Fruit fly (Drosophila melanogaster) whole organism, prepupa: Measurements from ENCODE around the gene rdx.
A peak's percentile ranks its signal among the peaks of the same experiment; 100 is the strongest.

Experiments used
- Blimp-1 ChIP-seq: fragments of 200-800 bp; sonication (Bioruptor generic); optimal IDR thresholded peaks from 3 replicates; lab custom pipeline; 2017; ENCODE audit warnings: missing biosample characterization, missing genetic modification characterization, mild to moderate bottlenecking, moderate library complexity, missing genetic modification reagents
- CG10631 ChIP-seq: fragments of 200-800 bp; sonication (Bioruptor generic); optimal IDR thresholded peaks from 2 replicates; lab custom pipeline; 2016; ENCODE audit warnings: missing biosample characterization, missing genetic modification characterization
- CG10669 ChIP-seq: fragments of 200-800 bp; sonication (Bioruptor generic); optimal IDR thresholded peaks from 3 replicates; lab custom pipeline; 2018; ENCODE audit warnings: missing biosample characterization, mild to moderate bottlenecking, missing genetic modification characterization, moderate library complexity
- CG11294 ChIP-seq: fragments of 200-800 bp; sonication (Bioruptor generic); IDR thresholded peaks from 2 replicates; pipeline ENCODE4 v1.3.6; 2022; ENCODE audit warnings: missing biosample characterization, missing genetic modification characterization
- CG11762 ChIP-seq: fragments of 200-800 bp; sonication (Bioruptor generic); optimal IDR thresholded peaks from 3 replicates; lab custom pipeline; 2016; ENCODE audit warnings: missing biosample characterization, missing genetic modification characterization; ENCODE audit not compliant: insufficient read depth
- CG11902 ChIP-seq: fragments of 200-800 bp; sonication (Bioruptor generic); optimal IDR thresholded peaks from 3 replicates; lab custom pipeline; 2016; ENCODE audit warnings: missing biosample characterization, missing genetic modification characterization
- CG1621 ChIP-seq: fragments of 200-800 bp; sonication (Bioruptor generic); optimal IDR thresholded peaks from 3 replicates; lab custom pipeline; 2018; ENCODE audit warnings: missing biosample characterization, mild to moderate bottlenecking, missing genetic modification characterization
- CG16779 ChIP-seq: fragments of 200-800 bp; sonication (Bioruptor generic); optimal IDR thresholded peaks from 3 replicates; lab custom pipeline; 2017; ENCODE audit warnings: missing biosample characterization, mild to moderate bottlenecking, missing genetic modification characterization
- CG3032 ChIP-seq: fragments of 200-800 bp; optimal IDR thresholded peaks from 2 replicates; lab custom pipeline; 2019; ENCODE audit warnings: missing biosample characterization, mild to moderate bottlenecking, missing genetic modification characterization, moderate library complexity
- CG31627 ChIP-seq: fragments of 200-800 bp; sonication (Bioruptor generic); optimal IDR thresholded peaks from 3 replicates; lab custom pipeline; 2016; ENCODE audit warnings: missing biosample characterization, missing genetic modification characterization
- CG32006 ChIP-seq: fragments of 200-800 bp; sonication (Bioruptor generic); optimal IDR thresholded peaks from 3 replicates; lab custom pipeline; 2017; ENCODE audit warnings: missing biosample characterization, mild to moderate bottlenecking, missing genetic modification characterization
- CG34406 ChIP-seq: fragments of 200-800 bp; sonication (Bioruptor generic); optimal IDR thresholded peaks from 3 replicates; lab custom pipeline; 2016; ENCODE audit warnings: missing biosample characterization, missing genetic modification characterization
- CG3919 ChIP-seq: fragments of 200-800 bp; sonication (Bioruptor generic); optimal IDR thresholded peaks from 3 replicates; lab custom pipeline; 2016; ENCODE audit warnings: missing biosample characterization, missing genetic modification characterization
- CG6276 ChIP-seq: fragments of 200-800 bp; sonication (Bioruptor generic); optimal IDR thresholded peaks from 2 replicates; lab custom pipeline; 2017; ENCODE audit warnings: missing biosample characterization, mild to moderate bottlenecking, missing genetic modification characterization
- CG6792 ChIP-seq: fragments of 200-800 bp; sonication (Bioruptor generic); optimal IDR thresholded peaks from 3 replicates; lab custom pipeline; 2016; ENCODE audit warnings: missing biosample characterization, missing genetic modification characterization
- CG7368 ChIP-seq: fragments of 200-800 bp; sonication (Bioruptor generic); optimal IDR thresholded peaks from 3 replicates; lab custom pipeline; 2016; ENCODE audit warnings: missing biosample characterization, missing genetic modification characterization
- CG8319 ChIP-seq: fragments of 200-800 bp; sonication (Bioruptor generic); optimal IDR thresholded peaks from 3 replicates; lab custom pipeline; 2016; ENCODE audit warnings: missing biosample characterization, missing genetic modification characterization
- CG8632 ChIP-seq: fragments of 200-800 bp; sonication (Bioruptor generic); optimal IDR thresholded peaks from 3 replicates; lab custom pipeline; 2016; ENCODE audit warnings: missing biosample characterization, missing genetic modification characterization
- CG9139 ChIP-seq: fragments of 200-800 bp; sonication (Bioruptor generic); optimal IDR thresholded peaks from 3 replicates; lab custom pipeline; 2017; ENCODE audit warnings: missing biosample characterization, mild to moderate bottlenecking, missing genetic modification characterization
- Eip75B ChIP-seq: fragments of 200-800 bp; sonication (Bioruptor generic); optimal IDR thresholded peaks from 3 replicates; lab custom pipeline; 2016; ENCODE audit warnings: missing biosample characterization, missing genetic modification characterization
- Eip78C ChIP-seq: fragments of 200-800 bp; sonication (Bioruptor generic); peaks from one replicate; lab custom pipeline; 2016; ENCODE audit warnings: missing biosample characterization, missing genetic modification characterization
- Eip93F ChIP-seq: fragments of 200-800 bp; sonication (Bioruptor generic); optimal IDR thresholded peaks from 2 replicates; lab custom pipeline; 2016; ENCODE audit warnings: missing biosample characterization, mild to moderate bottlenecking, missing genetic modification characterization
- Ets96B ChIP-seq: fragments of 200-800 bp; optimal IDR thresholded peaks from 2 replicates; lab custom pipeline; 2019; ENCODE audit warnings: missing biosample characterization, mild to moderate bottlenecking, missing genetic modification characterization, moderate library complexity
- Gug ChIP-seq: fragments of 200-800 bp; sonication (Bioruptor generic); IDR thresholded peaks from 2 replicates; pipeline ENCODE4 v1.3.6; 2022; ENCODE audit warnings: missing biosample characterization, missing genetic modification characterization
- Hr38 ChIP-seq: sonication (Bioruptor generic); optimal IDR thresholded peaks from 2 replicates; lab custom pipeline; 2016; ENCODE audit warnings: missing biosample characterization, missing genetic modification characterization
- Hr4 ChIP-seq: fragments of 200-800 bp; sonication (Bioruptor generic); optimal IDR thresholded peaks from 3 replicates; lab custom pipeline; 2016; ENCODE audit warnings: missing biosample characterization, missing genetic modification characterization
- Met ChIP-seq: fragments of 200-800 bp; sonication (Bioruptor generic); optimal IDR thresholded peaks from 3 replicates; lab custom pipeline; 2016; ENCODE audit warnings: missing biosample characterization, missing genetic modification characterization
- OdsH ChIP-seq: fragments of 200-800 bp; sonication (Bioruptor generic); optimal IDR thresholded peaks from 3 replicates; lab custom pipeline; 2016; ENCODE audit warnings: missing biosample characterization, missing genetic modification characterization
- Smox ChIP-seq: fragments of 200-800 bp; sonication (Bioruptor generic); optimal IDR thresholded peaks from 3 replicates; lab custom pipeline; 2016; ENCODE audit warnings: missing biosample characterization, missing genetic modification characterization
- Sox102F ChIP-seq: fragments of 200-800 bp; sonication (Bioruptor generic); optimal IDR thresholded peaks from 2 replicates; lab custom pipeline; 2016; ENCODE audit warnings: missing biosample characterization, mild to moderate bottlenecking, missing genetic modification characterization
- Sox14 ChIP-seq: fragments of 200-800 bp; sonication (Bioruptor generic); optimal IDR thresholded peaks from 3 replicates; lab custom pipeline; 2016; ENCODE audit warnings: missing biosample characterization, missing genetic modification characterization
- Sox15 ChIP-seq: fragments of 200-800 bp; sonication (Bioruptor generic); optimal IDR thresholded peaks from 3 replicates; lab custom pipeline; 2016; ENCODE audit warnings: missing biosample characterization, missing genetic modification characterization
- achi ChIP-seq: fragments of 200-800 bp; sonication (Bioruptor generic); optimal IDR thresholded peaks from 3 replicates; lab custom pipeline; 2016; ENCODE audit warnings: missing biosample characterization, missing genetic modification characterization
- acj6 ChIP-seq: fragments of 200-800 bp; sonication (Bioruptor generic); optimal IDR thresholded peaks from 3 replicates; lab custom pipeline; 2016; ENCODE audit warnings: missing biosample characterization, missing genetic modification characterization
- dac ChIP-seq: fragments of 200-800 bp; sonication (Bioruptor generic); optimal IDR thresholded peaks from 2 replicates; lab custom pipeline; 2017; ENCODE audit warnings: missing biosample characterization, mild to moderate bottlenecking, missing genetic modification characterization
- dsx ChIP-seq: fragments of 200-800 bp; optimal IDR thresholded peaks from 3 replicates; lab custom pipeline; 2019; ENCODE audit warnings: missing biosample characterization, mild to moderate bottlenecking, missing genetic modification characterization, moderate library complexity; ENCODE audit not compliant: poor library complexity, severe bottlenecking
- eg ChIP-seq: fragments of 200-800 bp; sonication (Bioruptor generic); IDR thresholded peaks from 3 replicates; pipeline ENCODE4 v1.3.6; 2022; ENCODE audit warnings: missing biosample characterization, missing genetic modification characterization
- fd59A ChIP-seq: fragments of 200-800 bp; sonication (Bioruptor generic); optimal IDR thresholded peaks from 2 replicates; lab custom pipeline; 2017; ENCODE audit warnings: missing biosample characterization, mild to moderate bottlenecking, missing genetic modification characterization, missing genetic modification reagents
- fkh ChIP-seq: fragments of 200-800 bp; sonication (Bioruptor generic); optimal IDR thresholded peaks from 3 replicates; lab custom pipeline; 2017; ENCODE audit warnings: missing biosample characterization, mild to moderate bottlenecking, missing genetic modification characterization, moderate library complexity
- net ChIP-seq: fragments of 200-800 bp; sonication (Bioruptor generic); optimal IDR thresholded peaks from 3 replicates; lab custom pipeline; 2016; ENCODE audit warnings: missing biosample characterization, missing genetic modification characterization
- pdm3 ChIP-seq: fragments of 200-800 bp; sonication (Bioruptor generic); optimal IDR thresholded peaks from 3 replicates; lab custom pipeline; 2016; ENCODE audit warnings: missing biosample characterization, missing genetic modification characterization
- spab ChIP-seq: fragments of 200-800 bp; sonication (Bioruptor generic); optimal IDR thresholded peaks from 2 replicates; lab custom pipeline; 2017; ENCODE audit warnings: missing biosample characterization, mild to moderate bottlenecking, missing genetic modification characterization, missing genetic modification reagents
- ss ChIP-seq, 2 experiments: fragments of 200-800 bp; sonication (Bioruptor generic); optimal IDR thresholded peaks; 2 replicates in 1 of 2; 3 replicates in 1 of 2; lab custom pipeline; 2017 to 2018; ENCODE audit warnings: mild to moderate bottlenecking in 2 of 2, missing biosample characterization in 2 of 2, missing genetic modification characterization in 2 of 2, moderate library complexity in 1 of 2
- vri ChIP-seq: fragments of 200-800 bp; sonication (Bioruptor generic); optimal IDR thresholded peaks from 3 replicates; lab custom pipeline; 2016; ENCODE audit warnings: missing biosample characterization, mild to moderate bottlenecking, missing genetic modification characterization

Gene rdx

DNA sequence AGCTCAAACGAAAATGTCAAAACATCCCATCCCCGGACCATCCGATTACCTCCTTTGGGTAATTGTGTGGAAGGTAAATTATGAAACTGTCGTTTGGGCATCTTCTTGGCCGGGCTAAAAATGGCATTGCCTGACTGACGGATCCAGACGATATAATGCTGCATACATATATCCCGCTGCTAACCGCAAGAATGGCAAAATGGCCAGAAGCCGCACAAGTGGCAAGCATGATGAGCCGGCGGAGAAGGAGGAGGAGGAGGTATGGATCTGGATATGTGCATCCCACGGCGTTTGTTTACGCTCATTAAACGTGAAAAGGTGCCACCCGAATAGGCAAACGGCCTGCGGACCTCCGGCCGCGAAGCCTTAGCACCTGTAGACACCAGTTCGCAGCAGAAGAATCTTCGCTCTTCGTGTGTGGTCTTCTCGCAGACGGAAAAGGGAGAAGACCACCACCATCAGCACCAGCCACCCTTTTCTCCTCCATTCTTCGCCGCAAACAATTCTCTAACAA is 42.9 kb downstream of the rdx start:
- TF ChIP-seq CG34406 (GFP tag; lab: Kevin White, UChicago) (no peak), Eip93F (GFP tag; lab: Kevin White, UChicago) (no peak), CG11294 (GFP tag; lab: Robert Waterston, UW) (no peak), dsx (no peak), CG3032 (tag; lab: Kevin White, UChicago) (no peak), CG10669 (GFP tag; lab: Kevin White, UChicago) (no peak), fd59A (no peak), CG6792 (no peak), achi (GFP tag; lab: Kevin White, UChicago) (no peak), Sox14 (no peak), net (GFP tag; lab: Kevin White, UChicago) (no peak), vri (no peak), CG3919 (GFP tag; lab: Kevin White, UChicago) (no peak), Smox (GFP tag; lab: Kevin White, UChicago) (no peak), Eip78C (no peak)

DNA sequence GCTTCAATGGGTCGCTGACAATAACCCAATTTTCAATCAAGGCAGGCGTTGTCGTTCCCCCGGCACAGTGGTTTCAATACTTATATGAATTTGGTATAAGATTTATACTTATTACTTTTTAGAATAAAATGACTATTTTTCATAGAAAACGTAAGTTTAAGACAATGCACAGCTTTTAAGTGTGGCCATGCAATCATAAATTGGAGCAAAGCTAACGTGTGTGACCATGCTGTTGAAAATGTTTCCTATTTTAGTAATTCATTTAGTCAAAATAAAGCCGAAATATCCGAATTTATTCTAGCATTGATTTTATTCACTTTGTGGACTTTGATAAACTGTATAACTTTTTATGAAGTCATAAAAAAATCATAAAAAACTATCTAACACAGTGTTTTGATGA is 45.2 kb downstream of the rdx start:
- TF ChIP-seq CG32006 (GFP tag; lab: Kevin White, UChicago) (peak; percentile 29), Eip78C (peak; percentile 27), Hr4 (GFP tag; lab: Kevin White, UChicago) (peak; percentile 19), Sox14 (no peak), CG9139 (GFP tag; lab: Kevin White, UChicago) (no peak), dsx (no peak), CG1621 (tag; lab: Kevin White, UChicago) (no peak)
- TF ChIP-seq, all 60 proteins: peak for 3

DNA sequence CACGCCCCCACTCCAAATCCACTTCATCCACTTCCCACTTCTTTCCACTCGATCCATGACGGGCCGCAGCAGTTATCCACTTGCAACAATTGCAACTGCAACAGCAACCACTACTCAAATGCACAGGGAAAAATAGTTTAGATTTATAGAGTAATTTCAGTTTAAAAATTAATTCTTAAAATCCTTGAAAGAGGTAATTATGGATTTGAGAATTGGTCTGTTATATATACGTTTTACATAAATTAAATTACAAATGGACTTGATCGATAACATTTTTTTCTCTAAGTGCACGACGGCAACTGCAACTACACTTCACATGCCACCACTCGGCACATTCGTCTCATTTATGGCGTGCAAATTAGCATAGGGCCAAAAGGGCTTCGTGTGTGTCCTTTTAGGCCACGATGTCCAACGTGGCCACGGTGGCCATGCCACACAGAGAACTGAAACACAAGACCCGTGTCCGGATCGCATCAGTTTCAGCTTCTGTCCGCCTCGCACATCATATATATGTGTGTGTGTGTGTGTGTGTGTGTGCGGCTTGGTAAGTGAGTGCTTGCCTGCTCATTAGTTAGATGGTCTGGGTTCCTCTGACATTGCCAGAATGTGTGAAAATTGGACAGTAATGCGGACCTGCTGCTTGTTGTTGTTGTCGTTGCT is 46.8 kb downstream of the rdx start:
- TF ChIP-seq CG32006 (GFP tag; lab: Kevin White, UChicago) (peak; percentile 85), CG9139 (GFP tag; lab: Kevin White, UChicago) (peak; percentile 82), dac (GFP tag; lab: Kevin White, UChicago) (peak; percentile 17), CG10631 (GFP tag; lab: Kevin White, UChicago) (peak; percentile 85), Sox15 (GFP tag; lab: Kevin White, UChicago) (peak; percentile 21), eg (GFP tag; lab: Robert Waterston, UW) (peak; percentile 90), Met (peak; percentile 72), CG11762 (GFP tag; lab: Kevin White, UChicago) (peak; percentile 81), CG1621 (tag; lab: Kevin White, UChicago) (peak; percentile 86), CG8319 (GFP tag; lab: Kevin White, UChicago) (peak; percentile 68), CG6276 (peak; percentile 82), dsx (peak; percentile 92), net (GFP tag; lab: Kevin White, UChicago) (peak; percentile 77), vri (peak; percentile 6), fkh (GFP tag; lab: Kevin White, UChicago) (no peak), CG7368 (GFP tag; lab: Kevin White, UChicago) (peak; percentile 62), Hr38 (GFP tag; lab: Kevin White, UChicago) (no peak), CG11902 (peak; percentile 5), spab (GFP tag; lab: Kevin White, UChicago) (peak; percentile 84), Blimp-1 (GFP tag; lab: Kevin White, UChicago) (no peak), Ets96B (tag; lab: Kevin White, UChicago) (peak; percentile 90), CG3032 (tag; lab: Kevin White, UChicago) (peak; percentile 90), achi (GFP tag; lab: Kevin White, UChicago) (peak; percentile 86), Eip75B (peak; percentile 88), acj6 (GFP tag; lab: Kevin White, UChicago) (peak; percentile 81), CG16779 (tag; lab: Kevin White, UChicago) (peak; percentile 74), pdm3 (peak; percentile 83), Hr4 (GFP tag; lab: Kevin White, UChicago) (peak; percentile 88), CG31627 (GFP tag; lab: Kevin White, UChicago) (peak; percentile 59), CG8632 (GFP tag; lab: Kevin White, UChicago) (peak; percentile 76), CG11294 (GFP tag; lab: Robert Waterston, UW) (peak; percentile 81), Smox (GFP tag; lab: Kevin White, UChicago) (peak; percentile 61), Eip78C (peak; percentile 97), fd59A (peak; percentile 73), Sox102F (GFP tag; lab: Kevin White, UChicago) (peak; percentile 51), OdsH (peak; percentile 85), ss (GFP tag; optimal IDR thresholded peaks at IDR 0.05; lab: Kevin White, UChicago) (peak; percentile 72 to 82), Gug (GFP tag; lab: Robert Waterston, UW) (peak; percentile 75), Eip93F (GFP tag; lab: Kevin White, UChicago) (no peak)
